Worm (Caenorhabditis elegans) whole organism, L1 larva: ENCODE results near the gene K11H3.5.

Source experiments
- C04F5.9 ChIP-seq: sonication (generic microtip); optimal IDR thresholded peaks from 2 replicates; lab custom pipeline; 2016; ENCODE audit warnings: missing genetic modification characterization, missing compliant biosample characterization
- C16A3.4 ChIP-seq: fragments of 150-350 bp; optimal IDR thresholded peaks from 2 replicates; lab custom pipeline; 2014; ENCODE audit warnings: missing biosample characterization, missing genetic modification characterization
- C34B4.2 ChIP-seq: sonication (generic microtip); optimal IDR thresholded peaks from 2 replicates; lab custom pipeline; 2017; ENCODE audit warnings: mild to moderate bottlenecking, missing genetic modification characterization, missing compliant biosample characterization
- F16B12.6 ChIP-seq: fragments of 150-350 bp; optimal IDR thresholded peaks from 2 replicates; lab custom pipeline; 2014; ENCODE audit warnings: missing biosample characterization, missing genetic modification characterization
- Y116A8C.19 ChIP-seq: sonication (generic microtip); optimal IDR thresholded peaks from 2 replicates; lab custom pipeline; 2016; ENCODE audit warnings: missing compliant biosample characterization, missing genetic modification characterization, borderline replicate concordance
- aha-1 ChIP-seq: fragments of 150-350 bp; optimal IDR thresholded peaks from 2 replicates; lab custom pipeline; 2014; ENCODE audit warnings: missing biosample characterization, missing genetic modification characterization
- aly-2 ChIP-seq: fragments of 150-350 bp; optimal IDR thresholded peaks from 2 replicates; lab custom pipeline; 2014; ENCODE audit warnings: missing biosample characterization, missing genetic modification characterization
- ama-1 ChIP-seq: fragments of 150-350 bp; optimal IDR thresholded peaks from 2 replicates; lab custom pipeline; 2014
- blmp-1 ChIP-seq: fragments of 150-350 bp; optimal IDR thresholded peaks from 2 replicates; lab custom pipeline; 2014; ENCODE audit warnings: missing biosample characterization, missing genetic modification characterization
- ceh-8 ChIP-seq: fragments of 200-800 bp; sonication (Bioruptor generic); optimal IDR thresholded peaks from 2 replicates; lab custom pipeline; 2018; ENCODE audit warnings: mild to moderate bottlenecking, missing genetic modification characterization, moderate library complexity, missing compliant biosample characterization
- ceh-82 ChIP-seq, 3 experiments: fragments of 150-350 bp in 1 of 3; sonication (generic microtip) in 2 of 3; optimal IDR thresholded peaks; 2 replicates each; lab custom pipeline; 2014 to 2017; ENCODE audit warnings: missing biosample characterization in 3 of 3, missing genetic modification characterization in 3 of 3
- ceh-88 ChIP-seq: fragments of 200-800 bp; sonication (Bioruptor generic); IDR thresholded peaks from 2 replicates; pipeline ENCODE4 v1.3.6; 2022; ENCODE audit warnings: missing genetic modification characterization, missing compliant biosample characterization
- ces-1 ChIP-seq: fragments of 150-350 bp; optimal IDR thresholded peaks from 2 replicates; lab custom pipeline; 2014; ENCODE audit warnings: missing biosample characterization, missing genetic modification reagents, missing genetic modification characterization
- dpl-1 ChIP-seq, 3 experiments: fragments of 150-350 bp in 2 of 3; sonication (generic microtip) in 1 of 3; optimal IDR thresholded peaks; 2 replicates each; lab custom pipeline; 2014 to 2017; ENCODE audit warnings: missing biosample characterization in 3 of 3, missing genetic modification characterization in 3 of 3, missing genetic modification reagents in 3 of 3
- efl-1 ChIP-seq, 4 experiments: fragments of 150-350 bp; optimal IDR thresholded peaks in 3 of 4; peaks in 1 of 4; 1 replicate in 1 of 4; 2 replicates in 3 of 4; lab custom pipeline; 2014; ENCODE audit warnings: missing biosample characterization in 2 of 4, missing genetic modification characterization in 2 of 4, missing genetic modification reagents in 2 of 4
- egl-27 ChIP-seq, 2 experiments: fragments of 150-350 bp in 1 of 2; sonication (generic microtip); optimal IDR thresholded peaks; 3 replicates each; lab custom pipeline; 2017 to 2018; ENCODE audit warnings: missing biosample characterization in 2 of 2, missing genetic modification characterization in 2 of 2, missing genetic modification reagents in 2 of 2
- elt-2 ChIP-seq: sonication (generic microtip); optimal IDR thresholded peaks from 2 replicates; lab custom pipeline; 2016; ENCODE audit warnings: missing genetic modification characterization, mild to moderate bottlenecking, inconsistent platforms, missing compliant biosample characterization, missing genetic modification reagents
- ets-5 ChIP-seq: fragments of 200-800 bp; sonication (Bioruptor generic); IDR thresholded peaks from 2 replicates; pipeline ENCODE4 v1.3.6; 2022; ENCODE audit warnings: missing genetic modification characterization, missing compliant biosample characterization
- fkh-8 ChIP-seq: sonication (generic microtip); optimal IDR thresholded peaks from 2 replicates; lab custom pipeline; 2016; ENCODE audit warnings: mild to moderate bottlenecking, missing genetic modification characterization, missing compliant biosample characterization
- hlh-4 ChIP-seq: sonication (generic microtip); optimal IDR thresholded peaks from 2 replicates; lab custom pipeline; 2016; ENCODE audit warnings: mild to moderate bottlenecking, missing genetic modification characterization, missing compliant biosample characterization
- hpl-2 ChIP-seq: fragments of 150-350 bp; optimal IDR thresholded peaks from 2 replicates; lab custom pipeline; 2014; ENCODE audit warnings: missing biosample characterization, missing genetic modification reagents, missing genetic modification characterization
- isw-1 ChIP-seq: fragments of 200-800 bp; sonication (Bioruptor generic); IDR thresholded peaks from 2 replicates; pipeline ENCODE4 v1.3.6; 2022; ENCODE audit warnings: missing genetic modification characterization, missing compliant biosample characterization
- jun-1 ChIP-seq: fragments of 150-350 bp; optimal IDR thresholded peaks from 2 replicates; lab custom pipeline; 2014; ENCODE audit warnings: missing biosample characterization, missing genetic modification reagents, missing genetic modification characterization
- lin-13 ChIP-seq: fragments of 150-350 bp; optimal IDR thresholded peaks from 2 replicates; lab custom pipeline; 2014; ENCODE audit warnings: missing biosample characterization, missing genetic modification reagents, missing genetic modification characterization
- lin-14 ChIP-seq: fragments of 200-800 bp; sonication (Bioruptor generic); optimal IDR thresholded peaks from 2 replicates; lab custom pipeline; 2018; ENCODE audit warnings: mild to moderate bottlenecking, missing genetic modification characterization, moderate library complexity, missing compliant biosample characterization
- lin-15B ChIP-seq: fragments of 150-350 bp; sonication (generic microtip); optimal IDR thresholded peaks from 3 replicates; lab custom pipeline; 2014; ENCODE audit warnings: missing biosample characterization, missing genetic modification characterization
- lin-35 ChIP-seq, 2 experiments: fragments of 150-350 bp; optimal IDR thresholded peaks; 2 replicates each; lab custom pipeline; 2014; ENCODE audit warnings: missing biosample characterization in 2 of 2, missing genetic modification characterization in 2 of 2, missing genetic modification reagents in 2 of 2
- lir-3 ChIP-seq: sonication (generic microtip); optimal IDR thresholded peaks from 2 replicates; lab custom pipeline; 2016; ENCODE audit warnings: mild to moderate bottlenecking, missing genetic modification characterization, moderate library complexity, missing compliant biosample characterization; ENCODE audit not compliant: poor library complexity
- lsy-2 ChIP-seq, 2 experiments: fragments of 150-350 bp; optimal IDR thresholded peaks; 2 replicates each; lab custom pipeline; 2014; ENCODE audit warnings: missing biosample characterization in 2 of 2, missing genetic modification characterization in 2 of 2
- mdl-1 ChIP-seq, 2 experiments: fragments of 150-350 bp; optimal IDR thresholded peaks; 2 replicates each; lab custom pipeline; 2014 to 2017; ENCODE audit warnings: missing biosample characterization in 2 of 2, missing genetic modification characterization in 2 of 2, inconsistent platforms in 1 of 2
- mef-2 ChIP-seq: fragments of 150-350 bp; optimal IDR thresholded peaks from 2 replicates; lab custom pipeline; 2014; ENCODE audit warnings: missing biosample characterization, missing genetic modification characterization
- mep-1 ChIP-seq: fragments of 150-350 bp; optimal IDR thresholded peaks from 2 replicates; lab custom pipeline; 2014; ENCODE audit warnings: missing biosample characterization, missing genetic modification characterization
- nhr-19 ChIP-seq: fragments of 200-800 bp; sonication (Bioruptor generic); conservative IDR thresholded peaks from 2 replicates; pipeline ENCODE4 v1.3.6; 2022; ENCODE audit warnings: missing genetic modification characterization, missing compliant biosample characterization
- nhr-237 ChIP-seq: fragments of 150-350 bp; optimal IDR thresholded peaks from 2 replicates; lab custom pipeline; 2014; ENCODE audit warnings: missing biosample characterization, missing genetic modification characterization
- nhr-28 ChIP-seq: fragments of 150-350 bp; optimal IDR thresholded peaks from 2 replicates; lab custom pipeline; 2014; ENCODE audit warnings: missing biosample characterization, missing genetic modification characterization
- nhr-47 ChIP-seq: sonication (generic microtip); optimal IDR thresholded peaks from 2 replicates; lab custom pipeline; 2016; ENCODE audit warnings: mild to moderate bottlenecking, missing genetic modification characterization, moderate library complexity, missing compliant biosample characterization
- nhr-71 ChIP-seq: sonication (generic microtip); optimal IDR thresholded peaks from 2 replicates; lab custom pipeline; 2016; ENCODE audit warnings: mild to moderate bottlenecking, missing genetic modification characterization, moderate library complexity, missing compliant biosample characterization
- nhr-76 ChIP-seq: sonication (generic microtip); optimal IDR thresholded peaks from 2 replicates; lab custom pipeline; 2017; ENCODE audit warnings: missing biosample characterization, missing genetic modification characterization
- nhr-84 ChIP-seq: sonication (generic microtip); optimal IDR thresholded peaks from 2 replicates; lab custom pipeline; 2017; ENCODE audit warnings: missing biosample characterization, missing genetic modification characterization
- nhr-85 ChIP-seq: sonication (generic microtip); peaks from one replicate; lab custom pipeline; 2016; ENCODE audit warnings: missing genetic modification characterization, inconsistent platforms, missing compliant biosample characterization
- nhr-90 ChIP-seq: sonication (generic microtip); optimal IDR thresholded peaks from 2 replicates; lab custom pipeline; 2016; ENCODE audit warnings: mild to moderate bottlenecking, missing genetic modification characterization, missing compliant biosample characterization; ENCODE audit not compliant: poor library complexity
- rnt-1 ChIP-seq: sonication (generic microtip); optimal IDR thresholded peaks from 2 replicates; lab custom pipeline; 2016; ENCODE audit warnings: mild to moderate bottlenecking, missing genetic modification characterization, moderate library complexity, missing compliant biosample characterization
- skn-1 ChIP-seq: fragments of 150-350 bp; optimal IDR thresholded peaks from 2 replicates; lab custom pipeline; 2014; ENCODE audit warnings: missing biosample characterization, missing genetic modification characterization
- snu-23 ChIP-seq: sonication (generic microtip); optimal IDR thresholded peaks from 2 replicates; lab custom pipeline; 2016; ENCODE audit warnings: missing genetic modification characterization, missing compliant biosample characterization
- sup-37 ChIP-seq: fragments of 200-800 bp; sonication (Bioruptor generic); optimal IDR thresholded peaks from 2 replicates; lab custom pipeline; 2018; ENCODE audit warnings: mild to moderate bottlenecking, missing genetic modification characterization, missing compliant biosample characterization
- tbx-2 ChIP-seq: sonication (generic microtip); optimal IDR thresholded peaks from 2 replicates; lab custom pipeline; 2016; ENCODE audit warnings: missing genetic modification characterization, missing compliant biosample characterization
- tlp-1 ChIP-seq: fragments of 150-350 bp; optimal IDR thresholded peaks from 2 replicates; lab custom pipeline; 2014; ENCODE audit warnings: missing biosample characterization, missing genetic modification characterization
- unc-130 ChIP-seq: fragments of 150-350 bp; optimal IDR thresholded peaks from 2 replicates; lab custom pipeline; 2017; ENCODE audit warnings: missing biosample characterization, missing genetic modification characterization, inconsistent platforms
- unc-86 ChIP-seq: sonication (generic microtip); optimal IDR thresholded peaks from 2 replicates; lab custom pipeline; 2016; ENCODE audit warnings: missing genetic modification characterization, missing compliant biosample characterization
- vab-15 ChIP-seq: sonication (generic microtip); optimal IDR thresholded peaks from 2 replicates; lab custom pipeline; 2017; ENCODE audit warnings: missing genotype, mild to moderate bottlenecking, missing genetic modification characterization, missing compliant biosample characterization
- zip-4 ChIP-seq: fragments of 200-800 bp; sonication (Bioruptor generic); optimal IDR thresholded peaks from 2 replicates; lab custom pipeline; 2018; ENCODE audit warnings: mild to moderate bottlenecking, missing genetic modification characterization, moderate library complexity, missing compliant biosample characterization
- ztf-11 ChIP-seq, 2 experiments: sonication (generic microtip); optimal IDR thresholded peaks; 2 replicates each; lab custom pipeline; 2016 to 2017; ENCODE audit warnings: missing genetic modification characterization in 2 of 2, missing biosample characterization in 1 of 2, missing compliant biosample characterization in 1 of 2
- ztf-4 ChIP-seq: fragments of 150-350 bp; optimal IDR thresholded peaks from 2 replicates; lab custom pipeline; 2014; ENCODE audit warnings: missing biosample characterization, missing genetic modification characterization

The K11H3.5 gene

ce11 chrIII:9807560-9808046 is 36.0 kb upstream of the K11H3.5 start:
- TF ChIP-seq snu-23, result peak; percentile 58
- TF ChIP-seq lsy-2 (tag; optimal IDR thresholded peaks at IDR 0.05; lab: Kevin White, UChicago), result peak in 1 of 2 experiments; percentile 39
- TF ChIP-seq efl-1 (optimal IDR thresholded peaks at IDR 0.05; lab: Kevin White, UChicago), result no peak
- TF ChIP-seq efl-1 (GFP tag; optimal IDR thresholded peaks at IDR 0.05 in 1 of 2; lab: Kevin White, UChicago), result peak in 1 of 2 experiments; percentile 91
- TF ChIP-seq ces-1, result no peak
- peak; percentile 59 for TF ChIP-seq elt-2 (tag; lab: Kevin White, UChicago)
- no peak for TF ChIP-seq nhr-84 (tag; lab: Kevin White, UChicago)
- peak; percentile 32 for TF ChIP-seq mep-1
- TF ChIP-seq blmp-1 (tag; lab: Kevin White, UChicago), result peak; percentile 67
- peak; percentile 21 for TF ChIP-seq rnt-1
- peak; percentile 28 for TF ChIP-seq lir-3 (tag; lab: Kevin White, UChicago)
- TF ChIP-seq ztf-4 (tag; lab: Kevin White, UChicago), result peak; percentile 64
- peak; percentile 28 for TF ChIP-seq lin-14 (GFP tag; lab: Kevin White, UChicago)
- TF ChIP-seq isw-1, result no peak
- TF ChIP-seq ets-5 (GFP tag; lab: Robert Waterston, UW), result no peak
- TF ChIP-seq F16B12.6, result no peak
- no peak for TF ChIP-seq C16A3.4 (tag; lab: Kevin White, UChicago)
- no peak for TF ChIP-seq sup-37 (GFP tag; lab: Kevin White, UChicago)
- TF ChIP-seq skn-1 (tag; lab: Kevin White, UChicago), result peak; percentile 26
- peak; percentile 4 for TF ChIP-seq jun-1 (tag; lab: Kevin White, UChicago)
- TF ChIP-seq aly-2 (tag; lab: Kevin White, UChicago), result no peak
- peak; percentile 58 for TF ChIP-seq vab-15 (tag; lab: Kevin White, UChicago)
- TF ChIP-seq ama-1 (lab: Kevin White, UChicago), result peak; percentile 58
- TF ChIP-seq lin-13, result no peak
- peak; percentile 34 for TF ChIP-seq nhr-47 (tag; lab: Kevin White, UChicago)
- no peak for TF ChIP-seq unc-86 (tag; lab: Kevin White, UChicago)
- no peak for TF ChIP-seq mef-2 (tag; lab: Kevin White, UChicago)
- TF ChIP-seq Y116A8C.19 (tag; lab: Kevin White, UChicago), result no peak
- TF ChIP-seq tbx-2 (tag; lab: Kevin White, UChicago), result no peak
- no peak for TF ChIP-seq lin-15B (tag; lab: Kevin White, UChicago)
- TF ChIP-seq ztf-11 (tag; optimal IDR thresholded peaks at IDR 0.05; lab: Kevin White, UChicago), result no peak
- TF ChIP-seq fkh-8, result no peak
- no peak for TF ChIP-seq hpl-2
- TF ChIP-seq zip-4 (GFP tag; lab: Kevin White, UChicago), result no peak
- TF ChIP-seq C04F5.9 (tag; lab: Kevin White, UChicago), result no peak
- TF ChIP-seq nhr-28 (tag; lab: Kevin White, UChicago), result no peak
- no peak for TF ChIP-seq ceh-82 (tag; optimal IDR thresholded peaks at IDR 0.05; lab: Kevin White, UChicago)
- TF ChIP-seq hlh-4 (tag; lab: Kevin White, UChicago), result no peak
- TF ChIP-seq ceh-88 (GFP tag; lab: Robert Waterston, UW), result no peak
- TF ChIP-seq egl-27 (tag; optimal IDR thresholded peaks at IDR 0.05; lab: Kevin White, UChicago), result no peak
- no peak for TF ChIP-seq ceh-8 (GFP tag; lab: Kevin White, UChicago)
- no peak for TF ChIP-seq aha-1
- TF ChIP-seq nhr-19 (GFP tag; lab: Robert Waterston, UW), result peak; percentile 42
- peak; percentile 43 for TF ChIP-seq nhr-90 (tag; lab: Kevin White, UChicago)
- TF ChIP-seq unc-130 (tag; lab: Kevin White, UChicago), result no peak
- peak; percentile 83 for TF ChIP-seq nhr-85 (tag; lab: Kevin White, UChicago)
- no peak for TF ChIP-seq dpl-1 (GFP tag; optimal IDR thresholded peaks at IDR 0.05; lab: Kevin White, UChicago)
- TF ChIP-seq mdl-1 (tag; optimal IDR thresholded peaks at IDR 0.05; lab: Kevin White, UChicago), result peak in 1 of 2 experiments; percentile 66
- no peak for TF ChIP-seq tlp-1 (tag; lab: Kevin White, UChicago)
- no peak for TF ChIP-seq nhr-237 (tag; lab: Kevin White, UChicago)
- no peak for TF ChIP-seq C34B4.2 (tag; lab: Kevin White, UChicago)
- peak in 1 of 2 experiments; percentile 74 for TF ChIP-seq lin-35 (GFP tag; optimal IDR thresholded peaks at IDR 0.05; lab: Kevin White, UChicago)
- peak; percentile 71 for TF ChIP-seq nhr-71 (tag; lab: Kevin White, UChicago)
- no peak for TF ChIP-seq nhr-76 (tag; lab: Kevin White, UChicago)
